Fruit fly (Drosophila melanogaster) Kc167 (cell line): ENCODE measurements around the gene CG31345.

Experiments
- Myc ChIP-seq: fragments of >200 bp; optimal IDR thresholded peaks from 2 replicates; lab custom pipeline; 2017; ENCODE audit warnings: missing external identifiers
- Sin3A ChIP-seq: fragments of >200 bp; optimal IDR thresholded peaks from 2 replicates; lab custom pipeline; 2018; ENCODE audit warnings: missing external identifiers
- h ChIP-seq: fragments of >200 bp; optimal IDR thresholded peaks from 3 replicates; lab custom pipeline; 2018; ENCODE audit warnings: missing external identifiers
- insv ChIP-seq: fragments of >200 bp; optimal IDR thresholded peaks from 3 replicates; lab custom pipeline; 2018; ENCODE audit warnings: missing external identifiers
- psq ChIP-seq: fragments of >200 bp; optimal IDR thresholded peaks from 2 replicates; lab custom pipeline; 2017; ENCODE audit warnings: missing external identifiers
- ttk ChIP-seq: sonication (Bioruptor generic); optimal IDR thresholded peaks from 2 replicates; lab custom pipeline; 2017; ENCODE audit warnings: missing external identifiers

CG31345 gene

dm6 chr3R:12816979-12817594 is at the start of gene CG31345:
Gene CG31345 (minus strand): TSS chr3R:12817029.
- no peak for TF ChIP-seq psq (lab: Kevin White, UChicago)
- no peak for TF ChIP-seq h (lab: Kevin White, UChicago)
- no peak for TF ChIP-seq insv (lab: Kevin White, UChicago)
- TF ChIP-seq ttk (lab: Kevin White, UChicago) = no peak
- TF ChIP-seq Myc (lab: Kevin White, UChicago) = no peak

- TF ChIP-seq psq (lab: Kevin White, UChicago) (no peak), h (lab: Kevin White, UChicago) (no peak), Sin3A (no peak), insv (lab: Kevin White, UChicago) (no peak), Myc (lab: Kevin White, UChicago) (no peak), ttk (lab: Kevin White, UChicago) (no peak)
These were observed 42.3 kb upstream of the CG31345 start, which contains the start of gene CG10126 for dm6 chr3R:12859146-12859545. Gene CG10126 (minus strand): TSS chr3R:12859246.

dm6 chr3R:12858079-12858478 is 41.2 kb upstream of the CG31345 start:
- no peak for TF ChIP-seq Sin3A
- TF ChIP-seq psq (lab: Kevin White, UChicago) = no peak
- TF ChIP-seq ttk (lab: Kevin White, UChicago) = no peak
- no peak for TF ChIP-seq Myc (lab: Kevin White, UChicago)
- TF ChIP-seq h (lab: Kevin White, UChicago) = no peak
- no peak for TF ChIP-seq insv (lab: Kevin White, UChicago)

dm6 chr3R:12857527-12857926 is 40.7 kb upstream of the CG31345 start:
- TF ChIP-seq Myc (lab: Kevin White, UChicago) (no peak), h (lab: Kevin White, UChicago) (no peak), ttk (lab: Kevin White, UChicago) (no peak), Sin3A (no peak), insv (lab: Kevin White, UChicago) (no peak)

dm6 chr3R:12848313-12848712 is 31.5 kb upstream of the CG31345 start, which contains the start of gene beat-Va:
Gene beat-Va (minus strand): TSS chr3R:12848419.
- TF ChIP-seq psq (lab: Kevin White, UChicago) (no peak), Sin3A (no peak), insv (lab: Kevin White, UChicago) (no peak)

- TF ChIP-seq psq (lab: Kevin White, UChicago) = no peak
- no peak for TF ChIP-seq Myc (lab: Kevin White, UChicago)
- TF ChIP-seq h (lab: Kevin White, UChicago) = no peak
- no peak for TF ChIP-seq insv (lab: Kevin White, UChicago)
- TF ChIP-seq Sin3A = no peak
- no peak for TF ChIP-seq ttk (lab: Kevin White, UChicago)
These were observed 11.0 kb upstream of the CG31345 start for dm6 chr3R:12827837-12828236.

- TF ChIP-seq ttk (lab: Kevin White, UChicago) (no peak), Sin3A (no peak), psq (lab: Kevin White, UChicago) (no peak), Myc (lab: Kevin White, UChicago) (no peak), insv (lab: Kevin White, UChicago) (no peak), h (lab: Kevin White, UChicago) (no peak)
These were observed 13.5 kb downstream of the CG31345 start for dm6 chr3R:12803288-12803687.

- no peak for TF ChIP-seq Sin3A
- no peak for TF ChIP-seq h (lab: Kevin White, UChicago)
- TF ChIP-seq insv (lab: Kevin White, UChicago) = no peak
- no peak for TF ChIP-seq Myc (lab: Kevin White, UChicago)
- no peak for TF ChIP-seq ttk (lab: Kevin White, UChicago)
- TF ChIP-seq psq (lab: Kevin White, UChicago) = no peak
These were observed 33.7 kb downstream of the CG31345 start, which contains the start of gene beat-Vc for dm6 chr3R:12783152-12783551. Gene beat-Vc (minus strand): TSS chr3R:12783216.
